Fruit fly (Drosophila melanogaster) Kc167 (cell line): Measurements from ENCODE around the gene Osi7.

ENCODE experiments used
- Myc ChIP-seq: fragments of >200 bp; optimal IDR thresholded peaks from 2 replicates; lab custom pipeline; 2017; ENCODE audit warnings: missing external identifiers
- Sin3A ChIP-seq: fragments of >200 bp; optimal IDR thresholded peaks from 2 replicates; lab custom pipeline; 2018; ENCODE audit warnings: missing external identifiers
- h ChIP-seq: fragments of >200 bp; optimal IDR thresholded peaks from 3 replicates; lab custom pipeline; 2018; ENCODE audit warnings: missing external identifiers
- insv ChIP-seq: fragments of >200 bp; optimal IDR thresholded peaks from 3 replicates; lab custom pipeline; 2018; ENCODE audit warnings: missing external identifiers
- psq ChIP-seq: fragments of >200 bp; optimal IDR thresholded peaks from 2 replicates; lab custom pipeline; 2017; ENCODE audit warnings: missing external identifiers
- ttk ChIP-seq: sonication (Bioruptor generic); optimal IDR thresholded peaks from 2 replicates; lab custom pipeline; 2017; ENCODE audit warnings: missing external identifiers

Osi7 gene

dm6 chr3R:6259837-6260236 is 11.0 kb downstream of the Osi7 start, which contains the start of gene Osi9:
Gene Osi9 (plus strand): TSS chr3R:6260211.
- no peak for TF ChIP-seq h
- no peak for TF ChIP-seq insv (lab: Kevin White, UChicago)
- TF ChIP-seq Myc (lab: Kevin White, UChicago), result no peak
- TF ChIP-seq psq (lab: Kevin White, UChicago), result no peak
- no peak for TF ChIP-seq ttk (lab: Kevin White, UChicago)
- no peak for TF ChIP-seq Sin3A (lab: Kevin White, UChicago)

- no peak for TF ChIP-seq insv (lab: Kevin White, UChicago)
- no peak for TF ChIP-seq Myc (lab: Kevin White, UChicago)
- TF ChIP-seq psq (lab: Kevin White, UChicago), result no peak
- TF ChIP-seq Sin3A (lab: Kevin White, UChicago), result no peak
- no peak for TF ChIP-seq h
- no peak for TF ChIP-seq ttk (lab: Kevin White, UChicago)
These were observed 14.9 kb downstream of the Osi7 start, which contains the start of gene Osi10a for dm6 chr3R:6263658-6264057. Gene Osi10a (plus strand): TSS chr3R:6263958.

- no peak for TF ChIP-seq Sin3A (lab: Kevin White, UChicago)
- no peak for TF ChIP-seq psq (lab: Kevin White, UChicago)
- TF ChIP-seq ttk (lab: Kevin White, UChicago), result no peak
- TF ChIP-seq insv (lab: Kevin White, UChicago), result no peak
These were observed 17.1 kb downstream of the Osi7 start, which contains the start of gene Osi10b for dm6 chr3R:6265890-6266289. Gene Osi10b (plus strand): TSS chr3R:6266190.

dm6 chr3R:6268657-6269056 is 19.9 kb downstream of the Osi7 start, which contains the start of gene Osi11:
Gene Osi11 (minus strand): TSS chr3R:6268757.
- TF ChIP-seq ttk (lab: Kevin White, UChicago), result no peak
- TF ChIP-seq h, result no peak
- TF ChIP-seq psq (lab: Kevin White, UChicago), result no peak
- TF ChIP-seq Myc (lab: Kevin White, UChicago), result no peak
- no peak for TF ChIP-seq Sin3A (lab: Kevin White, UChicago)
- no peak for TF ChIP-seq insv (lab: Kevin White, UChicago)

dm6 chr3R:6269986-6270385 is 21.2 kb downstream of the Osi7 start:
- TF ChIP-seq insv (lab: Kevin White, UChicago) (no peak), h (no peak), psq (lab: Kevin White, UChicago) (no peak), Sin3A (lab: Kevin White, UChicago) (no peak), Myc (lab: Kevin White, UChicago) (no peak), ttk (lab: Kevin White, UChicago) (no peak)

dm6 chr3R:6278231-6278630 is 29.4 kb downstream of the Osi7 start, which contains the start of gene Osi12:
Gene Osi12 (plus strand): TSS chr3R:6278531.
- no peak for TF ChIP-seq h
- no peak for TF ChIP-seq Sin3A (lab: Kevin White, UChicago)
- no peak for TF ChIP-seq Myc (lab: Kevin White, UChicago)
- TF ChIP-seq ttk (lab: Kevin White, UChicago), result no peak
- no peak for TF ChIP-seq insv (lab: Kevin White, UChicago)
- TF ChIP-seq psq (lab: Kevin White, UChicago), result no peak

dm6 chr3R:6285100-6285499 is 36.3 kb downstream of the Osi7 start, which contains the start of gene CG15597:
Gene CG15597 (minus strand): TSS chr3R:6285200.
- TF ChIP-seq ttk (lab: Kevin White, UChicago) (no peak), psq (lab: Kevin White, UChicago) (no peak), Myc (lab: Kevin White, UChicago) (no peak), insv (lab: Kevin White, UChicago) (no peak), Sin3A (lab: Kevin White, UChicago) (no peak), h (no peak)

dm6 chr3R:6287433-6287832 is 38.6 kb downstream of the Osi7 start, which contains the start of gene CG15594:
Gene CG15594 (plus strand): TSS chr3R:6287733.
- TF ChIP-seq Myc (lab: Kevin White, UChicago), result no peak
- no peak for TF ChIP-seq h
- no peak for TF ChIP-seq Sin3A (lab: Kevin White, UChicago)
- TF ChIP-seq ttk (lab: Kevin White, UChicago), result no peak
- TF ChIP-seq insv (lab: Kevin White, UChicago), result no peak
- TF ChIP-seq psq (lab: Kevin White, UChicago), result no peak

- no peak for TF ChIP-seq h
- no peak for TF ChIP-seq Sin3A (lab: Kevin White, UChicago)
- TF ChIP-seq insv (lab: Kevin White, UChicago), result no peak
- no peak for TF ChIP-seq Myc (lab: Kevin White, UChicago)
- no peak for TF ChIP-seq ttk (lab: Kevin White, UChicago)
These were observed 41.5 kb downstream of the Osi7 start for dm6 chr3R:6290289-6290688.

- TF ChIP-seq Myc (lab: Kevin White, UChicago) (no peak), h (no peak), ttk (lab: Kevin White, UChicago) (no peak), psq (lab: Kevin White, UChicago) (no peak), insv (lab: Kevin White, UChicago) (no peak)
These were observed 42.6 kb downstream of the Osi7 start, which contains the start of gene Osi13 for dm6 chr3R:6291437-6291836. Gene Osi13 (plus strand): TSS chr3R:6291737.

dm6 chr3R:6294046-6294445 is 45.3 kb downstream of the Osi7 start:
- no peak for TF ChIP-seq insv (lab: Kevin White, UChicago)
- no peak for TF ChIP-seq h
- TF ChIP-seq Sin3A (lab: Kevin White, UChicago), result no peak

- no peak for TF ChIP-seq Myc (lab: Kevin White, UChicago)
- TF ChIP-seq insv (lab: Kevin White, UChicago), result no peak
- TF ChIP-seq h, result no peak
- TF ChIP-seq ttk (lab: Kevin White, UChicago), result no peak
- no peak for TF ChIP-seq psq (lab: Kevin White, UChicago)
- no peak for TF ChIP-seq Sin3A (lab: Kevin White, UChicago)
These were observed 48.4 kb downstream of the Osi7 start for dm6 chr3R:6297164-6297563.
